Worm (Caenorhabditis elegans) whole organism, L3 larva: ENCODE results near the gene fmo-4.
A peak's percentile ranks its signal among the peaks of the same experiment; 100 is the strongest.

Experiments used
- R02D3.7 ChIP-seq: fragments of 150-350 bp; optimal IDR thresholded peaks from 2 replicates; lab custom pipeline; 2014; ENCODE audit warnings: missing biosample characterization, missing genetic modification characterization
- ZK546.5 ChIP-seq: sonication (generic microtip); optimal IDR thresholded peaks from 2 replicates; lab custom pipeline; 2017; ENCODE audit warnings: missing biosample characterization, missing genetic modification characterization
- aly-2 ChIP-seq: fragments of 150-350 bp; optimal IDR thresholded peaks from 2 replicates; lab custom pipeline; 2014; ENCODE audit warnings: missing biosample characterization, missing genetic modification characterization
- ama-1 ChIP-seq: fragments of 150-350 bp; optimal IDR thresholded peaks from 2 replicates; lab custom pipeline; 2018
- ceh-16 ChIP-seq: sonication (generic microtip); optimal IDR thresholded peaks from 2 replicates; lab custom pipeline; 2017; ENCODE audit warnings: missing biosample characterization, missing genetic modification characterization
- ceh-28 ChIP-seq: fragments of 150-350 bp; optimal IDR thresholded peaks from 2 replicates; lab custom pipeline; 2014; ENCODE audit warnings: missing biosample characterization, missing genetic modification reagents, missing genetic modification characterization
- ceh-82 ChIP-seq: fragments of 150-350 bp; optimal IDR thresholded peaks from 2 replicates; lab custom pipeline; 2014; ENCODE audit warnings: missing biosample characterization, missing genetic modification characterization
- ceh-9 ChIP-seq: sonication (generic microtip); optimal IDR thresholded peaks from 2 replicates; lab custom pipeline; 2018; ENCODE audit warnings: missing biosample characterization, missing genetic modification characterization
- daf-12 ChIP-seq: fragments of 150-350 bp; optimal IDR thresholded peaks from 2 replicates; lab custom pipeline; 2014; ENCODE audit warnings: missing biosample characterization, missing genetic modification reagents, missing genetic modification characterization
- egl-27 ChIP-seq: sonication (generic microtip); optimal IDR thresholded peaks from 4 replicates; lab custom pipeline; 2017; ENCODE audit warnings: missing biosample characterization, missing genetic modification reagents, missing genetic modification characterization
- egl-5 ChIP-seq: fragments of 150-350 bp; optimal IDR thresholded peaks from 2 replicates; lab custom pipeline; 2017; ENCODE audit warnings: missing biosample characterization, missing genetic modification reagents, missing genetic modification characterization, inconsistent platforms
- elt-1 ChIP-seq: fragments of 150-350 bp; optimal IDR thresholded peaks from 2 replicates; lab custom pipeline; 2014; ENCODE audit warnings: missing biosample characterization, missing genetic modification characterization
- elt-2 ChIP-seq: sonication (generic microtip); optimal IDR thresholded peaks from 2 replicates; lab custom pipeline; 2016; ENCODE audit warnings: missing genetic modification reagents, mild to moderate bottlenecking, missing genetic modification characterization, missing compliant biosample characterization
- elt-3 ChIP-seq, 3 experiments: fragments of 150-350 bp in 1 of 3; sonication (generic microtip) in 2 of 3; optimal IDR thresholded peaks; 2 replicates in 2 of 3; 4 replicates in 1 of 3; lab custom pipeline; 2014 to 2017; ENCODE audit warnings: missing biosample characterization in 3 of 3, missing genetic modification characterization in 3 of 3
- eor-1 ChIP-seq, 2 experiments: fragments of 150-350 bp; optimal IDR thresholded peaks; 2 replicates each; lab custom pipeline; 2014 to 2018; ENCODE audit warnings: missing biosample characterization in 2 of 2, missing genetic modification characterization in 2 of 2
- fkh-10 ChIP-seq: sonication (generic microtip); optimal IDR thresholded peaks from 2 replicates; lab custom pipeline; 2017; ENCODE audit warnings: missing biosample characterization, missing genetic modification reagents, missing genetic modification characterization
- fkh-2 ChIP-seq: fragments of 150-350 bp; optimal IDR thresholded peaks from 2 replicates; lab custom pipeline; 2014; ENCODE audit warnings: missing biosample characterization, missing genetic modification reagents, missing genetic modification characterization
- fos-1 ChIP-seq: fragments of 150-350 bp; optimal IDR thresholded peaks from 2 replicates; lab custom pipeline; 2014; ENCODE audit warnings: missing biosample characterization, missing genetic modification characterization
- hmg-11 ChIP-seq: sonication (generic microtip); optimal IDR thresholded peaks from 2 replicates; lab custom pipeline; 2016; ENCODE audit warnings: missing genetic modification characterization, missing compliant biosample characterization
- jun-1 ChIP-seq: fragments of 150-350 bp; optimal IDR thresholded peaks from 2 replicates; lab custom pipeline; 2014; ENCODE audit warnings: missing biosample characterization, missing genetic modification reagents, missing genetic modification characterization
- lin-15B ChIP-seq: fragments of 150-350 bp; optimal IDR thresholded peaks from 2 replicates; lab custom pipeline; 2014; ENCODE audit warnings: missing biosample characterization, missing genetic modification characterization
- lin-39 ChIP-seq: fragments of 150-350 bp; optimal IDR thresholded peaks from 2 replicates; lab custom pipeline; 2018; ENCODE audit warnings: missing biosample characterization, missing genetic modification reagents, missing genetic modification characterization
- lsy-12 ChIP-seq: sonication (generic microtip); optimal IDR thresholded peaks from 2 replicates; lab custom pipeline; 2016; ENCODE audit warnings: mild to moderate bottlenecking, missing genetic modification characterization, missing compliant biosample characterization
- mdl-1 ChIP-seq: fragments of 150-350 bp; optimal IDR thresholded peaks from 2 replicates; lab custom pipeline; 2014; ENCODE audit warnings: missing biosample characterization, missing genetic modification characterization
- mml-1 ChIP-seq: fragments of 150-350 bp; sonication (generic microtip); optimal IDR thresholded peaks from 3 replicates; lab custom pipeline; 2014; ENCODE audit warnings: missing biosample characterization, missing genetic modification characterization
- nfya-1 ChIP-seq: sonication (generic microtip); optimal IDR thresholded peaks from 2 replicates; lab custom pipeline; 2017; ENCODE audit warnings: missing genetic modification characterization, mild to moderate bottlenecking, missing compliant biosample characterization, antibody characterized with exemption, moderate library complexity; ENCODE audit not compliant: insufficient read depth
- nhr-11 ChIP-seq: fragments of 150-350 bp; optimal IDR thresholded peaks from 2 replicates; lab custom pipeline; 2014; ENCODE audit warnings: missing biosample characterization, missing genetic modification characterization
- nhr-12 ChIP-seq: fragments of 150-350 bp; optimal IDR thresholded peaks from 2 replicates; lab custom pipeline; 2014; ENCODE audit warnings: missing biosample characterization, missing genetic modification characterization
- nhr-23 ChIP-seq: fragments of 150-350 bp; optimal IDR thresholded peaks from 2 replicates; lab custom pipeline; 2014; ENCODE audit warnings: missing biosample characterization, missing genetic modification reagents, missing genetic modification characterization
- nhr-237 ChIP-seq: fragments of 150-350 bp; optimal IDR thresholded peaks from 2 replicates; lab custom pipeline; 2014; ENCODE audit warnings: missing biosample characterization, missing genetic modification characterization
- nhr-25 ChIP-seq: sonication (generic microtip); optimal IDR thresholded peaks from 2 replicates; lab custom pipeline; 2017; ENCODE audit warnings: missing biosample characterization, missing genetic modification characterization
- nhr-28 ChIP-seq: fragments of 150-350 bp; optimal IDR thresholded peaks from 2 replicates; lab custom pipeline; 2014; ENCODE audit warnings: missing biosample characterization, missing genetic modification characterization
- nhr-43 ChIP-seq: sonication (generic microtip); optimal IDR thresholded peaks from 2 replicates; lab custom pipeline; 2016; ENCODE audit warnings: mild to moderate bottlenecking, missing genetic modification characterization, missing compliant biosample characterization; ENCODE audit not compliant: poor library complexity, severe bottlenecking
- nhr-67 ChIP-seq: fragments of 150-350 bp; optimal IDR thresholded peaks from 2 replicates; lab custom pipeline; 2014; ENCODE audit warnings: missing biosample characterization, missing genetic modification characterization
- nhr-76 ChIP-seq: fragments of 150-350 bp; sonication (generic microtip); optimal IDR thresholded peaks from 5 replicates; lab custom pipeline; 2014; ENCODE audit warnings: missing biosample characterization, missing genetic modification characterization
- nhr-77 ChIP-seq: fragments of 150-350 bp; optimal IDR thresholded peaks from 2 replicates; lab custom pipeline; 2014; ENCODE audit warnings: missing biosample characterization, missing genetic modification characterization
- pha-4 ChIP-seq: fragments of 150-350 bp; optimal IDR thresholded peaks from 2 replicates; lab custom pipeline; 2014; ENCODE audit warnings: missing biosample characterization, missing genetic modification reagents, missing genetic modification characterization
- pqm-1 ChIP-seq: fragments of 150-350 bp; optimal IDR thresholded peaks from 2 replicates; lab custom pipeline; 2017; ENCODE audit warnings: missing biosample characterization, missing genetic modification characterization, inconsistent platforms
- sea-2 ChIP-seq: fragments of 150-350 bp; sonication (generic microtip); optimal IDR thresholded peaks from 4 replicates; lab custom pipeline; 2014; ENCODE audit warnings: missing biosample characterization, missing genetic modification reagents, missing genetic modification characterization
- skn-1 ChIP-seq: fragments of 150-350 bp; optimal IDR thresholded peaks from 2 replicates; lab custom pipeline; 2014; ENCODE audit warnings: missing biosample characterization, missing genetic modification characterization
- snpc-4 ChIP-seq: fragments of 150-350 bp; optimal IDR thresholded peaks from 2 replicates; lab custom pipeline; 2014; ENCODE audit warnings: missing biosample characterization, missing genetic modification characterization
- tbx-2 ChIP-seq: sonication (generic microtip); optimal IDR thresholded peaks from 2 replicates; lab custom pipeline; 2016; ENCODE audit warnings: mild to moderate bottlenecking, missing genetic modification characterization, missing compliant biosample characterization
- unc-39 ChIP-seq: sonication (generic microtip); optimal IDR thresholded peaks from 4 replicates; lab custom pipeline; 2017; ENCODE audit warnings: missing biosample characterization, missing genetic modification characterization
- unc-62 ChIP-seq: fragments of 150-350 bp; sonication (generic microtip); optimal IDR thresholded peaks from 4 replicates; lab custom pipeline; 2014; ENCODE audit warnings: missing biosample characterization, missing genetic modification reagents, missing genetic modification characterization
- zag-1 ChIP-seq: fragments of 150-350 bp; optimal IDR thresholded peaks from 2 replicates; lab custom pipeline; 2014; ENCODE audit warnings: missing biosample characterization, missing genetic modification characterization
- ztf-11 ChIP-seq: fragments of 150-350 bp; optimal IDR thresholded peaks from 2 replicates; lab custom pipeline; 2014; ENCODE audit warnings: missing biosample characterization, missing genetic modification characterization
- ztf-4 ChIP-seq: fragments of 150-350 bp; optimal IDR thresholded peaks from 2 replicates; lab custom pipeline; 2014; ENCODE audit warnings: missing biosample characterization, missing genetic modification characterization

fmo-4 gene

ce11 chrV:13606651-13607242, at the start of gene fmo-4:
Gene fmo-4, minus strand, starts transcription at chrV:13606701.
- TF ChIP-seq fos-1 (no peak), pqm-1 (tag; lab: Kevin White, UChicago) (no peak), nhr-25 (tag; lab: Kevin White, UChicago) (peak; percentile 27), nhr-43 (tag; lab: Kevin White, UChicago) (peak; percentile 96), egl-27 (tag; lab: Kevin White, UChicago) (no peak)

ce11 chrV:13655202-13655764, 48.8 kb upstream of the fmo-4 start:
- no peak for TF ChIP-seq nhr-67 (tag; lab: Kevin White, UChicago)
- TF ChIP-seq elt-1 (tag; lab: Kevin White, UChicago) = peak; percentile 61
- TF ChIP-seq nhr-43 (tag; lab: Kevin White, UChicago) = peak; percentile 75
- TF ChIP-seq nhr-77 (tag; lab: Kevin White, UChicago) = no peak
- no peak for TF ChIP-seq daf-12
- peak; percentile 7 for TF ChIP-seq jun-1
- TF ChIP-seq nhr-237 (tag; lab: Kevin White, UChicago) = no peak
- no peak for TF ChIP-seq nhr-12
- TF ChIP-seq ceh-16 (tag; lab: Kevin White, UChicago) = no peak
- TF ChIP-seq ama-1 (lab: Kevin White, UChicago) = peak; percentile 63
- TF ChIP-seq ZK546.5 (tag; lab: Kevin White, UChicago) = no peak
- TF ChIP-seq mml-1 (tag; lab: Kevin White, UChicago) = no peak
- peak; percentile 22 for TF ChIP-seq nhr-11 (tag; lab: Kevin White, UChicago)
- peak; percentile 84 for TF ChIP-seq nhr-23 (tag; lab: Kevin White, UChicago)
- peak; percentile 37 for TF ChIP-seq snpc-4 (tag; lab: Kevin White, UChicago)
- peak; percentile 47 for TF ChIP-seq hmg-11 (tag; lab: Kevin White, UChicago)
- no peak for TF ChIP-seq nhr-76
- no peak for TF ChIP-seq ztf-4 (tag; lab: Kevin White, UChicago)
- TF ChIP-seq lin-39 = peak; percentile 70
- TF ChIP-seq ceh-28 (tag; lab: Kevin White, UChicago) = peak; percentile 51
- TF ChIP-seq zag-1 = no peak
- TF ChIP-seq unc-39 (tag; lab: Kevin White, UChicago) = no peak
- peak; percentile 51 for TF ChIP-seq fkh-10
- TF ChIP-seq sea-2 (GFP tag; lab: Kevin White, UChicago) = no peak
- TF ChIP-seq ceh-9 (tag; lab: Kevin White, UChicago) = no peak
- peak; percentile 21 for TF ChIP-seq nhr-28 (tag; lab: Kevin White, UChicago)
- peak; percentile 28 for TF ChIP-seq elt-2
- peak; percentile 81 for TF ChIP-seq nhr-25 (tag; lab: Kevin White, UChicago)
- peak; percentile 24 for TF ChIP-seq unc-62 (GFP tag; lab: Kevin White, UChicago)
- peak; percentile 11 for TF ChIP-seq mdl-1
- no peak for TF ChIP-seq egl-27 (tag; lab: Kevin White, UChicago)
- TF ChIP-seq fkh-2 = no peak
- TF ChIP-seq pha-4 = peak; percentile 83
- peak; percentile 61 for TF ChIP-seq lin-15B (tag; lab: Kevin White, UChicago)
- no peak for TF ChIP-seq fos-1
- TF ChIP-seq ceh-82 (tag; lab: Kevin White, UChicago) = no peak
- peak; percentile 9 for TF ChIP-seq tbx-2 (tag; lab: Kevin White, UChicago)
- peak; percentile 14 for TF ChIP-seq R02D3.7 (tag; lab: Kevin White, UChicago)
- TF ChIP-seq aly-2 (tag; lab: Kevin White, UChicago) = no peak
- no peak for TF ChIP-seq elt-3 (tag; optimal IDR thresholded peaks at IDR 0.05; lab: Kevin White, UChicago)
- peak; percentile 52 for TF ChIP-seq lsy-12 (tag; lab: Kevin White, UChicago)
- TF ChIP-seq eor-1 (tag; optimal IDR thresholded peaks at IDR 0.05; lab: Kevin White, UChicago) = no peak
- peak; percentile 70 for TF ChIP-seq egl-5 (tag; lab: Kevin White, UChicago)
- peak; percentile 1 for TF ChIP-seq pqm-1 (tag; lab: Kevin White, UChicago)
- TF ChIP-seq skn-1 (tag; lab: Kevin White, UChicago) = no peak
- TF ChIP-seq nfya-1 (tag; lab: Kevin White, UChicago) = peak; percentile 80
- no peak for TF ChIP-seq ztf-11 (tag; lab: Kevin White, UChicago)
